Fruit fly (Drosophila melanogaster) whole organism, embryonic: ENCODE data around the gene CG13989.
A peak's percentile ranks its signal among the peaks of the same experiment; 100 is the strongest.

ENCODE experiments used
- ATbp ChIP-seq: fragments of 200-800 bp; sonication (Bioruptor generic); optimal IDR thresholded peaks from 2 replicates; lab custom pipeline; 2017; ENCODE audit warnings: missing biosample characterization, mild to moderate bottlenecking, missing genetic modification characterization, missing genetic modification reagents
- Abd-B ChIP-seq: fragments of 200-800 bp; sonication (Bioruptor generic); optimal IDR thresholded peaks from 2 replicates; lab custom pipeline; 2018; ENCODE audit warnings: missing biosample characterization, mild to moderate bottlenecking, missing genetic modification characterization, moderate library complexity
- Awh ChIP-seq: fragments of 200-800 bp; sonication (Bioruptor generic); IDR thresholded peaks from 2 replicates; pipeline ENCODE4, ENCODE4 v1.3.6; 2022; ENCODE audit warnings: missing biosample characterization, missing genetic modification characterization
- B-H1 ChIP-seq: fragments of 200-800 bp; sonication (Bioruptor generic); IDR thresholded peaks from 3 replicates; pipeline ENCODE4 v1.3.6; 2022; ENCODE audit warnings: missing biosample characterization, missing genetic modification characterization
- C15 ChIP-seq: fragments of 200-800 bp; sonication (Bioruptor generic); IDR thresholded peaks from 3 replicates; pipeline ENCODE4 v1.3.6; 2022; ENCODE audit warnings: missing biosample characterization, missing genetic modification characterization
- CG11504 ChIP-seq: fragments of 200-800 bp; sonication (Bioruptor generic); optimal IDR thresholded peaks from 3 replicates; lab custom pipeline; 2019; ENCODE audit warnings: missing biosample characterization, mild to moderate bottlenecking, missing genetic modification characterization, moderate library complexity
- CG12155 ChIP-seq: fragments of 200-800 bp; sonication (Bioruptor generic); optimal IDR thresholded peaks from 3 replicates; lab custom pipeline; 2016; ENCODE audit warnings: missing biosample characterization, missing genetic modification characterization
- CG13287 ChIP-seq: fragments of 200-800 bp; sonication (Bioruptor generic); IDR thresholded peaks from 2 replicates; pipeline ENCODE4 v1.3.6; 2022; ENCODE audit warnings: missing biosample characterization, missing genetic modification characterization; ENCODE audit not compliant: partially characterized antibody
- CG14860 ChIP-seq: fragments of 200-800 bp; sonication (Bioruptor generic); IDR thresholded peaks from 3 replicates; pipeline ENCODE4 v1.3.6; 2022; ENCODE audit warnings: missing biosample characterization, missing genetic modification characterization; ENCODE audit not compliant: partially characterized antibody
- CG15601 ChIP-seq: fragments of 200-800 bp; sonication (Bioruptor generic); optimal IDR thresholded peaks from 3 replicates; lab custom pipeline; 2019; ENCODE audit warnings: missing biosample characterization, mild to moderate bottlenecking, missing genetic modification characterization, moderate library complexity
- CG3726 ChIP-seq: fragments of 200-800 bp; sonication (Bioruptor generic); IDR thresholded peaks from 3 replicates; pipeline ENCODE4, ENCODE4 v1.3.6; 2022; ENCODE audit warnings: missing biosample characterization, missing genetic modification characterization
- CG6689 ChIP-seq: fragments of 200-800 bp; sonication (Bioruptor generic); IDR thresholded peaks from 2 replicates; pipeline ENCODE4 v1.3.6; 2022; ENCODE audit warnings: missing biosample characterization, missing genetic modification characterization
- CG6854 ChIP-seq: fragments of 200-800 bp; sonication (Bioruptor generic); optimal IDR thresholded peaks from 3 replicates; lab custom pipeline; 2017; ENCODE audit warnings: missing biosample characterization, mild to moderate bottlenecking, missing genetic modification characterization
- CG7839 ChIP-seq: fragments of 200-800 bp; sonication (Bioruptor generic); optimal IDR thresholded peaks from 3 replicates; lab custom pipeline; 2018; ENCODE audit warnings: missing biosample characterization, mild to moderate bottlenecking, missing genetic modification characterization, moderate library complexity
- CG7963 ChIP-seq: fragments of 200-800 bp; sonication (Bioruptor generic); IDR thresholded peaks from 3 replicates; pipeline ENCODE4 v1.3.6; 2022; ENCODE audit warnings: missing biosample characterization, missing genetic modification characterization; ENCODE audit not compliant: partially characterized antibody
- CG8089 ChIP-seq: fragments of 200-800 bp; sonication (Bioruptor generic); optimal IDR thresholded peaks from 3 replicates; lab custom pipeline; 2016; ENCODE audit warnings: missing biosample characterization, missing genetic modification characterization
- CG8388 ChIP-seq: fragments of 200-800 bp; sonication (Bioruptor generic); optimal IDR thresholded peaks from 2 replicates; lab custom pipeline; 2019; ENCODE audit warnings: missing biosample characterization, mild to moderate bottlenecking, missing genetic modification characterization, moderate library complexity
- CG9727 ChIP-seq: fragments of 200-800 bp; sonication (Bioruptor generic); optimal IDR thresholded peaks from 3 replicates; lab custom pipeline; 2017; ENCODE audit warnings: missing biosample characterization, mild to moderate bottlenecking, missing genetic modification characterization
- Camta ChIP-seq: fragments of 200-800 bp; sonication (Bioruptor generic); optimal IDR thresholded peaks from 2 replicates; lab custom pipeline; 2016; ENCODE audit warnings: missing biosample characterization, missing genetic modification characterization
- GATAe ChIP-seq: fragments of 200-800 bp; sonication (Bioruptor generic); conservative IDR thresholded peaks from 2 replicates; pipeline ENCODE4 v1.3.6; 2022; ENCODE audit warnings: missing biosample characterization, missing genetic modification characterization
- H2.0 ChIP-seq: fragments of 200-800 bp; sonication (Bioruptor generic); IDR thresholded peaks from 2 replicates; pipeline ENCODE4 v1.3.6; 2022; ENCODE audit warnings: missing biosample characterization, missing genetic modification characterization
- Hand ChIP-seq: fragments of 200-800 bp; sonication (Bioruptor generic); optimal IDR thresholded peaks from 2 replicates; lab custom pipeline; 2017; ENCODE audit warnings: mild to moderate bottlenecking, missing biosample characterization, missing genetic modification reagents, missing genetic modification characterization
- Hr78 ChIP-seq, 2 experiments: fragments of 200-800 bp in 1 of 2; fragments of >200 bp in 1 of 2; sonication (Bioruptor generic) in 1 of 2; optimal IDR thresholded peaks; 2 replicates each; lab custom pipeline; 2017 to 2019; ENCODE audit warnings: missing biosample characterization in 2 of 2, missing genetic modification characterization in 2 of 2, mild to moderate bottlenecking in 1 of 2, moderate library complexity in 1 of 2
- Lhr ChIP-seq: fragments of 200-800 bp; sonication (Bioruptor generic); optimal IDR thresholded peaks from 3 replicates; lab custom pipeline; 2017; ENCODE audit warnings: mild to moderate bottlenecking, missing biosample characterization, missing genetic modification reagents, missing genetic modification characterization
- Myb ChIP-seq: fragments of 200-800 bp; sonication (Bioruptor generic); optimal IDR thresholded peaks from 2 replicates; lab custom pipeline; 2016; ENCODE audit warnings: missing biosample characterization, missing genetic modification characterization
- NK7.1 ChIP-seq: fragments of 200-800 bp; sonication (Bioruptor generic); optimal IDR thresholded peaks from 3 replicates; lab custom pipeline; 2016; ENCODE audit warnings: missing biosample characterization, missing genetic modification characterization
- PHDP ChIP-seq: fragments of 200-800 bp; sonication (Bioruptor generic); optimal IDR thresholded peaks from 3 replicates; lab custom pipeline; 2018; ENCODE audit warnings: missing biosample characterization, mild to moderate bottlenecking, missing genetic modification characterization, moderate library complexity
- Poxn ChIP-seq: fragments of 200-800 bp; sonication (Bioruptor generic); IDR thresholded peaks from 2 replicates; pipeline ENCODE4 v1.3.6; 2022; ENCODE audit warnings: missing biosample characterization, missing genetic modification characterization
- Scr ChIP-seq: fragments of 200-800 bp; sonication (Bioruptor generic); IDR thresholded peaks from 2 replicates; pipeline ENCODE4 v1.3.6; 2022; ENCODE audit warnings: missing biosample characterization, missing genetic modification characterization; ENCODE audit not compliant: partially characterized antibody
- abd-A ChIP-seq: fragments of 200-800 bp; sonication (Bioruptor generic); optimal IDR thresholded peaks from 3 replicates; lab custom pipeline; 2019; ENCODE audit warnings: missing biosample characterization, mild to moderate bottlenecking, missing genetic modification characterization, moderate library complexity
- ato ChIP-seq: fragments of 200-800 bp; sonication (Bioruptor generic); IDR thresholded peaks from 2 replicates; pipeline ENCODE4 v1.3.6; 2022; ENCODE audit warnings: missing biosample characterization, missing genetic modification characterization; ENCODE audit not compliant: partially characterized antibody
- da ChIP-seq: fragments of 200-800 bp; sonication (Bioruptor generic); optimal IDR thresholded peaks from 2 replicates; lab custom pipeline; 2016; ENCODE audit warnings: missing biosample characterization, missing genetic modification characterization
- dysf ChIP-seq: fragments of 200-800 bp; sonication (Bioruptor generic); IDR thresholded peaks from 3 replicates; pipeline ENCODE4 v1.3.6; 2022; ENCODE audit warnings: missing biosample characterization, missing genetic modification characterization
- ftz-f1 ChIP-seq: fragments of 200-800 bp; sonication (Bioruptor generic); optimal IDR thresholded peaks from 2 replicates; lab custom pipeline; 2016; ENCODE audit warnings: missing biosample characterization, missing genetic modification characterization
- gsb-n ChIP-seq: fragments of 200-800 bp; sonication (Bioruptor generic); optimal IDR thresholded peaks from 3 replicates; lab custom pipeline; 2018; ENCODE audit warnings: missing biosample characterization, mild to moderate bottlenecking, missing genetic modification characterization
- ham ChIP-seq: fragments of 200-800 bp; sonication (Bioruptor generic); IDR thresholded peaks from 2 replicates; pipeline ENCODE4 v1.3.6; 2022; ENCODE audit warnings: missing biosample characterization, missing genetic modification characterization
- knrl ChIP-seq: fragments of 200-800 bp; sonication (Bioruptor generic); IDR thresholded peaks from 3 replicates; pipeline ENCODE4 v1.3.6; 2022; ENCODE audit warnings: missing biosample characterization, missing genetic modification characterization; ENCODE audit not compliant: partially characterized antibody
- mld ChIP-seq: fragments of 200-800 bp; sonication (Bioruptor generic); IDR thresholded peaks from 3 replicates; pipeline ENCODE4 v1.3.6; 2022; ENCODE audit warnings: missing biosample characterization, missing genetic modification characterization; ENCODE audit not compliant: partially characterized antibody
- nerfin-2 ChIP-seq: fragments of 200-800 bp; sonication (Bioruptor generic); IDR thresholded peaks from 2 replicates; pipeline ENCODE4 v1.3.6; 2022; ENCODE audit warnings: missing biosample characterization, missing genetic modification characterization; ENCODE audit not compliant: partially characterized antibody
- oc ChIP-seq: fragments of 200-800 bp; sonication (Bioruptor generic); optimal IDR thresholded peaks from 2 replicates; lab custom pipeline; 2018; ENCODE audit warnings: missing biosample characterization, mild to moderate bottlenecking, missing genetic modification characterization, moderate library complexity
- pita ChIP-seq: fragments of 200-800 bp; sonication (Bioruptor generic); optimal IDR thresholded peaks from 2 replicates; lab custom pipeline; 2017; ENCODE audit warnings: missing biosample characterization, mild to moderate bottlenecking, missing genetic modification characterization
- sd ChIP-seq: fragments of 200-800 bp; sonication (Bioruptor generic); optimal IDR thresholded peaks from 3 replicates; lab custom pipeline; 2018; ENCODE audit warnings: missing biosample characterization, mild to moderate bottlenecking, missing genetic modification characterization, moderate library complexity
- sisA ChIP-seq: fragments of 200-800 bp; sonication (Bioruptor generic); IDR thresholded peaks from 2 replicates; pipeline ENCODE4 v1.3.6; 2022; ENCODE audit warnings: missing biosample characterization, missing genetic modification characterization
- sqz ChIP-seq: fragments of 200-800 bp; sonication (Bioruptor generic); optimal IDR thresholded peaks from 3 replicates; lab custom pipeline; 2018; ENCODE audit warnings: missing biosample characterization, mild to moderate bottlenecking, missing genetic modification characterization
- stwl ChIP-seq: fragments of 200-800 bp; sonication (Bioruptor generic); optimal IDR thresholded peaks from 3 replicates; lab custom pipeline; 2018; ENCODE audit warnings: missing biosample characterization, mild to moderate bottlenecking, missing genetic modification characterization, moderate library complexity
- tin ChIP-seq: fragments of 200-800 bp; sonication (Bioruptor generic); optimal IDR thresholded peaks from 3 replicates; lab custom pipeline; 2016; ENCODE audit warnings: missing biosample characterization, missing genetic modification characterization
- usp ChIP-seq: fragments of >200 bp; optimal IDR thresholded peaks from 2 replicates; lab custom pipeline; 2017; ENCODE audit warnings: missing biosample characterization, missing genetic modification characterization
- vvl ChIP-seq: fragments of 200-800 bp; sonication (Bioruptor generic); IDR thresholded peaks from 2 replicates; pipeline ENCODE4 v1.3.6; 2022; ENCODE audit warnings: missing biosample characterization, missing genetic modification characterization
- zfh2 ChIP-seq: fragments of 200-800 bp; sonication (Bioruptor generic); optimal IDR thresholded peaks from 2 replicates; lab custom pipeline; 2016; ENCODE audit warnings: missing biosample characterization, missing genetic modification characterization

CG13989 gene

DNA sequence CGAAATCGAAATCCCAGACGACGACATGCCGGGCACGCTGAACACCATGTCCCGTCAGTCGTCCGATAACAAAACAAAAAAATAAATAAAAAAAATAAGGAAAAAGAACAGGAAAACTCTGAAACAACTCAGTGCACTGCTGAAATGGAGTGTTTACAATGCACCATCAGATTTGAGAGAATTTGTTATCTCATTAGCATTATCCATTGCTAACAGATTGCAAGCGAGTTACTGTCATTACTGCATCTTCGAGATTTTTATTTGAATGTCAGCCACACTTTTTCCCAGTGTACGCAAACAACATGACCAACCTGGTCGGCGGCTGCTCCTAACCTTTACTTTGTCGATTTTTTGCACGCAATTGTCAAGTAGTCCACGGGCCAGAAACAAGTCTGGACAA lies 37.6 kb downstream of the CG13989 start (continued):
- no peak for TF ChIP-seq B-H1
- TF ChIP-seq CG11504 = peak; percentile 29
- TF ChIP-seq H2.0 (GFP tag; lab: Robert Waterston, UW) = peak; percentile 28; the same call in 1 of the 2 replicates
- no peak for TF ChIP-seq pita (GFP tag; lab: Kevin White, UChicago)
- TF ChIP-seq Scr (GFP tag; lab: Robert Waterston, UW) = no peak
- no peak for TF ChIP-seq tin (GFP tag; lab: Kevin White, UChicago)
- no peak for TF ChIP-seq CG8089 (GFP tag; lab: Kevin White, UChicago)
- TF ChIP-seq, all 482 proteins: peak for 26

DNA sequence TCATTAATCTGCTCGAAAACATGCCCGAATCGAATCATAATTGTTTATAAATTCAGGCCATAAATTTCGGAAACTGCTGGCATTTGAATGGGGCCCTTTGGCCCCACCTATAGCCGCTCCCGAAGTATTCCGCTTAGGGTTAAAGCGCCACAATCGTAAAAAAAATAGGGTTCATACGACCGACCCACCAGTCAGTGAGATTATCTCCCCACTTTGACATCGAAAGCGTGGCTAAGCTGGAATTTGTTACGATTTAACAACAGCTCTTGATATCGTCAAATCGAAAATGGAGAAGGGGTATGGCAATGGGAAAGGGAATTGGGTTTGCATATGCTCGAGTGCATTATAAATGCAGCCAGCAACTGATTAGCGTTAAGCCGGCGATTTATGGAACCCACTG lies 38.6 kb downstream of the CG13989 start:
- TF ChIP-seq CG7963 = no peak
- no peak for TF ChIP-seq mld (GFP tag; lab: Robert Waterston, UW)
- TF ChIP-seq sqz (GFP tag; lab: Kevin White, UChicago) = peak; percentile 30
- no peak for TF ChIP-seq dysf
- TF ChIP-seq Abd-B (GFP tag; lab: Kevin White, UChicago) = no peak
- TF ChIP-seq Camta = no peak
- TF ChIP-seq PHDP (tag; lab: Kevin White, UChicago) = no peak
- no peak for TF ChIP-seq usp (GFP tag; lab: Kevin White, UChicago)
- no peak for TF ChIP-seq CG6689 (GFP tag; lab: Robert Waterston, UW)
- TF ChIP-seq Awh (GFP tag; lab: Robert Waterston, UW) = 0 out of 2 replicates have a peak, but pooled peaks have one; percentile 18
- peak; percentile 55; the same call in 1 of the 2 replicates for TF ChIP-seq vvl (GFP tag; lab: Robert Waterston, UW)
- no peak for TF ChIP-seq CG12155 (GFP tag; lab: Kevin White, UChicago)
- peak; percentile 46 for TF ChIP-seq CG8388 (GFP tag; lab: Kevin White, UChicago)
- TF ChIP-seq ham = no peak
- TF ChIP-seq Hr78 (GFP tag; optimal IDR thresholded peaks at IDR 0.05; lab: Kevin White, UChicago) = peak in 1 of 2 experiments; percentile 91
- TF ChIP-seq sd (tag; lab: Kevin White, UChicago) = peak; percentile 62
- no peak for TF ChIP-seq C15 (GFP tag; lab: Robert Waterston, UW)
- TF ChIP-seq gsb-n = peak; percentile 52
- TF ChIP-seq CG14860 = no peak
- TF ChIP-seq da = no peak
- TF ChIP-seq zfh2 = no peak
- no peak for TF ChIP-seq nerfin-2 (GFP tag; lab: Robert Waterston, UW)
- no peak for TF ChIP-seq CG7839 (tag; lab: Kevin White, UChicago)
- no peak for TF ChIP-seq Poxn
- TF ChIP-seq CG6854 (GFP tag; lab: Kevin White, UChicago) = no peak
- no peak for TF ChIP-seq ato
- TF ChIP-seq GATAe = no peak
- no peak for TF ChIP-seq sisA (GFP tag; lab: Robert Waterston, UW)
- TF ChIP-seq NK7.1 = no peak
- TF ChIP-seq stwl (tag; lab: Kevin White, UChicago) = no peak
- TF ChIP-seq knrl (GFP tag; lab: Robert Waterston, UW) = no peak
- no peak for TF ChIP-seq ATbp
- TF ChIP-seq CG9727 (GFP tag; lab: Kevin White, UChicago) = no peak
- TF ChIP-seq CG13287 (GFP tag; lab: Robert Waterston, UW) = no peak
- no peak for TF ChIP-seq CG3726 (GFP tag; lab: Robert Waterston, UW)
- TF ChIP-seq Lhr (GFP tag; lab: Kevin White, UChicago) = no peak
- no peak for TF ChIP-seq CG15601 (tag; lab: Kevin White, UChicago)
- TF ChIP-seq oc (tag; lab: Kevin White, UChicago) = peak; percentile 97
- no peak for TF ChIP-seq Myb (GFP tag; lab: Kevin White, UChicago)
- TF ChIP-seq abd-A (tag; lab: Kevin White, UChicago) = peak; percentile 64
- no peak for TF ChIP-seq ftz-f1
- TF ChIP-seq Hand (GFP tag; lab: Kevin White, UChicago) = no peak
